Worm (Caenorhabditis elegans): ENCODE data around the gene rrsr-1.

DNA sequence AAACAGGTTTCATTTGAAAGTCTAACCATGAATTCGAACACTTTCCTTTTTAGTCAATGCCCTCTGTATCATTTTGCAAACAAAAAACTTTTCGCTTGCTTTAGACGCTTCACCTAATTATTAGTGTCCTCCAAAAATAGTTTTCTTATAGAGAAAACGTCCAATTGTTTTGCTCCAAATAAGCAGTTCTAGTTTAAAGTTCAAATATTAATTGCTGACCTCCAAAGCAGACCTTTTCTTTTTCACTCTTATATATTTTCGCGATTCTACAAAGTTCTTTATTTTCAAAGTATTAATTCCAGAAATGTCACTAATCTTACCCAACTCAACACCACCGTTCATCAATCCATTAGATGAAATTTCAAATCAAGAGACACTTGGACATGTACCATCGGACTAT lies 16.0 kb downstream of the rrsr-1 start, which contains the start of gene gnrr-2:
- TF ChIP-seq nhr-28 (tag; optimal IDR thresholded peaks at IDR 0.05) (no peak), egl-27 (tag; optimal IDR thresholded peaks at IDR 0.05) (no peak), nhr-11 (tag; optimal IDR thresholded peaks at IDR 0.05) (no peak), unc-39 (tag; optimal IDR thresholded peaks at IDR 0.05) (no peak), nhr-12 (tag; optimal IDR thresholded peaks at IDR 0.05) (no peak), ceh-82 (tag; optimal IDR thresholded peaks at IDR 0.05) (no peak)

Measured in whole organism, L3 larva.